Fruit fly (Drosophila melanogaster) whole organism, embryonic: ENCODE measurements around the gene Cep97.

ENCODE experiments used
- Awh ChIP-seq: fragments of 200-800 bp; sonication (Bioruptor generic); IDR thresholded peaks from 2 replicates; pipeline ENCODE4, ENCODE4 v1.3.6; 2022; ENCODE audit warnings: missing biosample characterization, missing genetic modification characterization
- CG10431 ChIP-seq: fragments of 200-800 bp; sonication (Bioruptor generic); optimal IDR thresholded peaks from 3 replicates; lab custom pipeline; 2018; ENCODE audit warnings: missing biosample characterization, mild to moderate bottlenecking, missing genetic modification characterization
- CG11723 ChIP-seq: fragments of 200-800 bp; sonication (Bioruptor generic); optimal IDR thresholded peaks from 2 replicates; lab custom pipeline; 2017; ENCODE audit warnings: missing biosample characterization, mild to moderate bottlenecking, missing genetic modification characterization
- CG12071 ChIP-seq: fragments of 200-800 bp; sonication (Bioruptor generic); optimal IDR thresholded peaks from 3 replicates; lab custom pipeline; 2018; ENCODE audit warnings: missing biosample characterization, mild to moderate bottlenecking, missing genetic modification characterization
- CG12299 ChIP-seq: fragments of 200-800 bp; sonication (Bioruptor generic); optimal IDR thresholded peaks from 2 replicates; lab custom pipeline; 2018; ENCODE audit warnings: missing biosample characterization, mild to moderate bottlenecking, missing genetic modification characterization
- CG13775 ChIP-seq: fragments of 200-800 bp; sonication (Bioruptor generic); optimal IDR thresholded peaks from 3 replicates; lab custom pipeline; 2017; ENCODE audit warnings: missing biosample characterization, mild to moderate bottlenecking, missing genetic modification characterization
- CG14965 ChIP-seq: fragments of 200-800 bp; sonication (Bioruptor generic); optimal IDR thresholded peaks from 2 replicates; lab custom pipeline; 2016; ENCODE audit warnings: missing biosample characterization, missing genetic modification characterization, borderline replicate concordance
- CG15514 ChIP-seq: fragments of 200-800 bp; sonication (Bioruptor generic); optimal IDR thresholded peaks from 3 replicates; lab custom pipeline; 2017; ENCODE audit warnings: missing biosample characterization, missing genetic modification characterization, mild to moderate bottlenecking, moderate library complexity, missing genetic modification reagents
- CG16779 ChIP-seq: fragments of 200-800 bp; sonication (Bioruptor generic); IDR thresholded peaks from 2 replicates; pipeline ENCODE4 v1.3.6; 2022; ENCODE audit warnings: missing biosample characterization, missing genetic modification characterization
- CG18011 ChIP-seq: fragments of 200-800 bp; sonication (Bioruptor generic); optimal IDR thresholded peaks from 2 replicates; lab custom pipeline; 2017; ENCODE audit warnings: missing biosample characterization, missing genetic modification characterization, mild to moderate bottlenecking, moderate library complexity, missing genotype
- CG2199 ChIP-seq: fragments of 200-800 bp; sonication (Bioruptor generic); IDR thresholded peaks from 3 replicates; pipeline ENCODE4 v1.3.6; 2022; ENCODE audit warnings: missing biosample characterization, missing genetic modification characterization
- CG2678 ChIP-seq: fragments of 200-800 bp; sonication (Bioruptor generic); optimal IDR thresholded peaks from 3 replicates; lab custom pipeline; 2019; ENCODE audit warnings: missing biosample characterization, mild to moderate bottlenecking, missing genetic modification characterization, moderate library complexity
- CG43689 ChIP-seq: fragments of 200-800 bp; sonication (Bioruptor generic); IDR thresholded peaks from 2 replicates; pipeline ENCODE4 v1.3.6; 2022; ENCODE audit warnings: missing biosample characterization, missing genetic modification characterization
- CG6254 ChIP-seq: fragments of 200-800 bp; sonication (Bioruptor generic); optimal IDR thresholded peaks from 3 replicates; lab custom pipeline; 2017; ENCODE audit warnings: mild to moderate bottlenecking, missing biosample characterization, missing genetic modification reagents, missing genetic modification characterization
- CG7357 ChIP-seq: fragments of 200-800 bp; sonication (Bioruptor generic); IDR thresholded peaks from 3 replicates; pipeline ENCODE4 v1.3.6; 2022; ENCODE audit warnings: missing biosample characterization, missing genetic modification characterization
- CG7987 ChIP-seq: fragments of 200-800 bp; sonication (Bioruptor generic); optimal IDR thresholded peaks from 2 replicates; lab custom pipeline; 2018; ENCODE audit warnings: missing biosample characterization, mild to moderate bottlenecking, missing genetic modification characterization, moderate library complexity
- CG8089 ChIP-seq: fragments of 200-800 bp; sonication (Bioruptor generic); optimal IDR thresholded peaks from 3 replicates; lab custom pipeline; 2016; ENCODE audit warnings: missing biosample characterization, missing genetic modification characterization
- CG9876 ChIP-seq: fragments of 200-800 bp; sonication (Bioruptor generic); optimal IDR thresholded peaks from 2 replicates; lab custom pipeline; 2016; ENCODE audit warnings: missing biosample characterization, missing genetic modification characterization
- CoRest ChIP-seq: fragments of 200-800 bp; sonication (Bioruptor generic); optimal IDR thresholded peaks from 3 replicates; lab custom pipeline; 2018; ENCODE audit warnings: missing biosample characterization, mild to moderate bottlenecking, missing genetic modification characterization, moderate library complexity
- Deaf1 ChIP-seq: fragments of 200-800 bp; optimal IDR thresholded peaks from 3 replicates; lab custom pipeline; 2019; ENCODE audit warnings: missing biosample characterization, mild to moderate bottlenecking, missing genetic modification characterization, moderate library complexity
- Gsc ChIP-seq: fragments of 200-800 bp; sonication (Bioruptor generic); IDR thresholded peaks from 2 replicates; pipeline ENCODE4 v1.3.6; 2022; ENCODE audit warnings: missing biosample characterization, missing genetic modification characterization
- HLH4C ChIP-seq: fragments of 200-800 bp; sonication (Bioruptor generic); IDR thresholded peaks from 3 replicates; pipeline ENCODE4 v1.3.6; 2022; ENCODE audit warnings: missing biosample characterization, missing genetic modification characterization; ENCODE audit not compliant: partially characterized antibody
- HLH54F ChIP-seq: fragments of 200-800 bp; sonication (Bioruptor generic); optimal IDR thresholded peaks from 3 replicates; lab custom pipeline; 2016; ENCODE audit warnings: missing biosample characterization, missing genetic modification characterization
- Hr39 ChIP-seq: fragments of >200 bp; optimal IDR thresholded peaks from 2 replicates; lab custom pipeline; 2017
- Med ChIP-seq: fragments of 200-800 bp; sonication (Bioruptor generic); peaks from one replicate; lab custom pipeline; 2016; ENCODE audit warnings: missing biosample characterization, missing genetic modification characterization, mild to moderate bottlenecking, inconsistent platforms, moderate library complexity
- NfI ChIP-seq: fragments of 200-800 bp; sonication (Bioruptor generic); optimal IDR thresholded peaks from 3 replicates; lab custom pipeline; 2018; ENCODE audit warnings: missing biosample characterization, mild to moderate bottlenecking, missing genetic modification characterization, moderate library complexity
- PHDP ChIP-seq: fragments of 200-800 bp; sonication (Bioruptor generic); optimal IDR thresholded peaks from 3 replicates; lab custom pipeline; 2018; ENCODE audit warnings: missing biosample characterization, mild to moderate bottlenecking, missing genetic modification characterization, moderate library complexity
- Rfx ChIP-seq: fragments of 200-800 bp; sonication (Bioruptor generic); IDR thresholded peaks from 2 replicates; pipeline ENCODE4 v1.3.6; 2022; ENCODE audit warnings: missing biosample characterization, missing genetic modification characterization
- Ssrp ChIP-seq: fragments of 200-800 bp; sonication (Bioruptor generic); optimal IDR thresholded peaks from 2 replicates; lab custom pipeline; 2018; ENCODE audit warnings: missing biosample characterization, mild to moderate bottlenecking, missing genetic modification characterization, moderate library complexity
- ara ChIP-seq: fragments of 200-800 bp; sonication (Bioruptor generic); IDR thresholded peaks from 2 replicates; pipeline ENCODE4 v1.3.6; 2022; ENCODE audit warnings: missing biosample characterization, missing genetic modification characterization
- ato ChIP-seq: fragments of 200-800 bp; sonication (Bioruptor generic); IDR thresholded peaks from 2 replicates; pipeline ENCODE4 v1.3.6; 2022; ENCODE audit warnings: missing biosample characterization, missing genetic modification characterization; ENCODE audit not compliant: partially characterized antibody
- bab2 ChIP-seq: fragments of 200-800 bp; sonication (Bioruptor generic); optimal IDR thresholded peaks from 2 replicates; lab custom pipeline; 2016; ENCODE audit warnings: missing biosample characterization, missing genetic modification characterization
- cad ChIP-seq: fragments of >200 bp; optimal IDR thresholded peaks from 2 replicates; lab custom pipeline; 2017; ENCODE audit warnings: missing biosample characterization, missing genetic modification characterization
- crol ChIP-seq: fragments of 200-800 bp; sonication (Bioruptor generic); IDR thresholded peaks from 2 replicates; pipeline ENCODE4 v1.3.6; 2022; ENCODE audit warnings: missing biosample characterization, missing genetic modification characterization
- crp ChIP-seq, 2 experiments: fragments of 200-800 bp; sonication (Bioruptor generic); optimal IDR thresholded peaks; 2 replicates in 1 of 2; 3 replicates in 1 of 2; lab custom pipeline; 2017; ENCODE audit warnings: missing biosample characterization in 2 of 2, missing genetic modification characterization in 2 of 2, mild to moderate bottlenecking in 1 of 2, moderate library complexity in 1 of 2
- emc ChIP-seq: fragments of 200-800 bp; sonication (Bioruptor generic); optimal IDR thresholded peaks from 2 replicates; lab custom pipeline; 2016; ENCODE audit warnings: missing biosample characterization, missing genetic modification characterization
- ems ChIP-seq: fragments of 200-800 bp; sonication (Bioruptor generic); optimal IDR thresholded peaks from 3 replicates; lab custom pipeline; 2016; ENCODE audit warnings: missing biosample characterization, missing genetic modification characterization
- eyg ChIP-seq: fragments of 200-800 bp; sonication (Bioruptor generic); optimal IDR thresholded peaks from 3 replicates; lab custom pipeline; 2016; ENCODE audit warnings: missing biosample characterization, missing genetic modification characterization
- gcm2 ChIP-seq: fragments of 200-800 bp; sonication (Bioruptor generic); optimal IDR thresholded peaks from 2 replicates; lab custom pipeline; 2016; ENCODE audit warnings: missing biosample characterization, missing genetic modification characterization
- ham ChIP-seq: fragments of 200-800 bp; sonication (Bioruptor generic); IDR thresholded peaks from 2 replicates; pipeline ENCODE4 v1.3.6; 2022; ENCODE audit warnings: missing biosample characterization, missing genetic modification characterization
- ind ChIP-seq: fragments of 200-800 bp; sonication (Bioruptor generic); optimal IDR thresholded peaks from 3 replicates; lab custom pipeline; 2016; ENCODE audit warnings: missing biosample characterization, missing genetic modification characterization
- lbe ChIP-seq: fragments of 200-800 bp; sonication (Bioruptor generic); optimal IDR thresholded peaks from 2 replicates; lab custom pipeline; 2016; ENCODE audit warnings: missing biosample characterization, mild to moderate bottlenecking, missing genetic modification characterization
- onecut ChIP-seq: fragments of 200-800 bp; sonication (Bioruptor generic); IDR thresholded peaks from 2 replicates; pipeline ENCODE4 v1.3.6; 2022; ENCODE audit warnings: missing biosample characterization, missing genetic modification characterization
- salm ChIP-seq: fragments of 200-800 bp; sonication (Bioruptor generic); optimal IDR thresholded peaks from 2 replicates; lab custom pipeline; 2018; ENCODE audit warnings: missing biosample characterization, mild to moderate bottlenecking, missing genetic modification characterization
- sens-2 ChIP-seq: fragments of 200-800 bp; sonication (Bioruptor generic); IDR thresholded peaks from 2 replicates; pipeline ENCODE4 v1.3.6; 2022; ENCODE audit warnings: missing biosample characterization, missing genetic modification characterization
- shn ChIP-seq: fragments of 200-800 bp; sonication (Bioruptor generic); optimal IDR thresholded peaks from 3 replicates; lab custom pipeline; 2016; ENCODE audit warnings: missing biosample characterization, missing genetic modification characterization
- sim ChIP-seq: fragments of 200-800 bp; sonication (Bioruptor generic); IDR thresholded peaks from 2 replicates; pipeline ENCODE4 v1.3.6; 2022; ENCODE audit warnings: missing biosample characterization, missing genetic modification characterization
- trh ChIP-seq: fragments of 200-800 bp; sonication (Bioruptor generic); optimal IDR thresholded peaks from 2 replicates; lab custom pipeline; 2016; ENCODE audit warnings: missing biosample characterization, missing genetic modification characterization
- ttk ChIP-seq: fragments of 200-800 bp; sonication (Bioruptor generic); IDR thresholded peaks from 2 replicates; pipeline ENCODE4 v2.1.2; 2022; ENCODE audit warnings: missing biosample characterization, missing genetic modification characterization
- unc-4 ChIP-seq: fragments of 200-800 bp; sonication (Bioruptor generic); IDR thresholded peaks from 2 replicates; pipeline ENCODE4 v1.3.6; 2022; ENCODE audit warnings: missing biosample characterization, missing genetic modification characterization; ENCODE audit not compliant: partially characterized antibody
- zf30C ChIP-seq: fragments of 200-800 bp; sonication (Bioruptor generic); optimal IDR thresholded peaks from 3 replicates; lab custom pipeline; 2018; ENCODE audit warnings: missing biosample characterization, mild to moderate bottlenecking, missing genetic modification characterization
- zfh1 ChIP-seq: fragments of 200-800 bp; sonication (Bioruptor generic); IDR thresholded peaks from 3 replicates; pipeline ENCODE4 v1.3.6; 2022; ENCODE audit warnings: missing biosample characterization, missing genetic modification characterization

Gene Cep97

DNA sequence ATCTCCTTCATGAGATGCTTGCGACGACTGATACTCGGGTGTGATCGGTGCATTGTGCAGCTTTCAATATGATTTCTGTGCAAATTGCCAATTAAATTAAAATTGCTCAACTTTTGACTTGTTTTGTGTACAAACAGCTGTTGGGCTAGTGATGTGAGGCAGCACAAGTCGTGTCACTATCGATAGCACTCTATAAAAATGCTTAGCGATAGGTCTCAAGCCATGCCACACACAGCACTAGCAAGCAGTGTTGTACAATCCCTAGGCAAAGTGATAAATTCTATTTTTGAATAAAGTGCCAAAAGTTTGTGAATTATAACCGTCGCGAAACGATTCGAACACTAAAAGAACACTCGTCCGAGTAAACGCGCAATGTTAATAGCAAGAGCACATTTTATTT is 4.8 kb downstream of the Cep97 start, which contains the start of gene CG31957 (continued):
- TF ChIP-seq CG13775 (GFP tag; lab: Kevin White, UChicago) (peak; percentile 24), crp (GFP tag; optimal IDR thresholded peaks at IDR 0.05; lab: Kevin White, UChicago) (peak; percentile 74 to 97), CG12071 (GFP tag; lab: Kevin White, UChicago) (no peak), Rfx (GFP tag; lab: Robert Waterston, UW) (peak; percentile 85), emc (GFP tag; lab: Kevin White, UChicago) (no peak), CG7987 (GFP tag; lab: Kevin White, UChicago) (peak; percentile 28), CG2678 (tag; lab: Kevin White, UChicago) (no peak), crol (GFP tag; lab: Robert Waterston, UW) (no peak), CG14965 (GFP tag; lab: Kevin White, UChicago) (no peak), Awh (no peak), ems (GFP tag; lab: Kevin White, UChicago) (peak; percentile 36), zfh1 (GFP tag; lab: Robert Waterston, UW) (peak; percentile 63; the same call in 1 of the 3 replicates), CoRest (tag; lab: Kevin White, UChicago) (peak; percentile 28), ara (no peak), CG6254 (GFP tag; lab: Kevin White, UChicago) (no peak), HLH4C (GFP tag; lab: Robert Waterston, UW) (peak; percentile 69), CG12299 (no peak), Hr39 (lab: Kevin White, UChicago) (no peak), CG11723 (GFP tag; lab: Kevin White, UChicago) (no peak), lbe (no peak), shn (peak; percentile 82), CG10431 (GFP tag; lab: Kevin White, UChicago) (no peak), Gsc (no peak), sim (GFP tag; lab: Robert Waterston, UW) (no peak), zf30C (no peak), bab2 (GFP tag; lab: Kevin White, UChicago) (peak; percentile 39), cad (GFP tag; lab: Kevin White, UChicago) (no peak), CG7357 (GFP tag; lab: Robert Waterston, UW) (no peak), CG2199 (GFP tag; lab: Robert Waterston, UW) (no peak), ind (GFP tag; lab: Kevin White, UChicago) (peak; percentile 42), NfI (GFP tag; lab: Kevin White, UChicago) (peak; percentile 40), CG43689 (no peak), CG9876 (GFP tag; lab: Kevin White, UChicago) (peak; percentile 78), Ssrp (tag; lab: Kevin White, UChicago) (no peak), CG8089 (peak; percentile 54), ttk (no peak), Med (GFP tag; lab: Kevin White, UChicago) (peak; percentile 94), CG18011 (GFP tag; lab: Kevin White, UChicago) (peak; percentile 21), sens-2 (GFP tag; lab: Robert Waterston, UW) (no peak), CG15514 (GFP tag; lab: Kevin White, UChicago) (peak; percentile 49), gcm2 (GFP tag; lab: Kevin White, UChicago) (no peak), onecut (GFP tag; lab: Robert Waterston, UW) (no peak), ato (GFP tag; lab: Robert Waterston, UW) (peak; percentile 92), unc-4 (GFP tag; lab: Robert Waterston, UW) (peak; percentile 86), CG16779 (GFP tag; lab: Robert Waterston, UW) (no peak), PHDP (no peak), HLH54F (GFP tag; lab: Kevin White, UChicago) (peak; percentile 54), trh (GFP tag; lab: Kevin White, UChicago) (no peak), Deaf1 (no peak), ham (GFP tag; lab: Robert Waterston, UW) (no peak), eyg (GFP tag; lab: Kevin White, UChicago) (no peak), salm (no peak)
